Worm (Caenorhabditis elegans) whole organism, L3 larva: ENCODE data around the gene ceh-48.

Experiments
- R02D3.7 ChIP-seq: fragments of 150-350 bp; optimal IDR thresholded peaks from 2 replicates; lab custom pipeline; 2014; ENCODE audit warnings: missing biosample characterization, missing genetic modification characterization
- aly-2 ChIP-seq: fragments of 150-350 bp; optimal IDR thresholded peaks from 2 replicates; lab custom pipeline; 2014; ENCODE audit warnings: missing biosample characterization, missing genetic modification characterization
- ama-1 ChIP-seq: fragments of 150-350 bp; optimal IDR thresholded peaks from 2 replicates; lab custom pipeline; 2018
- ceh-28 ChIP-seq: fragments of 150-350 bp; optimal IDR thresholded peaks from 2 replicates; lab custom pipeline; 2014; ENCODE audit warnings: missing biosample characterization, missing genetic modification reagents, missing genetic modification characterization
- ceh-82 ChIP-seq: fragments of 150-350 bp; optimal IDR thresholded peaks from 2 replicates; lab custom pipeline; 2014; ENCODE audit warnings: missing biosample characterization, missing genetic modification characterization
- egl-27 ChIP-seq: sonication (generic microtip); optimal IDR thresholded peaks from 4 replicates; lab custom pipeline; 2017; ENCODE audit warnings: missing biosample characterization, missing genetic modification reagents, missing genetic modification characterization
- egl-5 ChIP-seq: fragments of 150-350 bp; optimal IDR thresholded peaks from 2 replicates; lab custom pipeline; 2017; ENCODE audit warnings: missing biosample characterization, missing genetic modification reagents, missing genetic modification characterization, inconsistent platforms
- elt-1 ChIP-seq: fragments of 150-350 bp; optimal IDR thresholded peaks from 2 replicates; lab custom pipeline; 2014; ENCODE audit warnings: missing biosample characterization, missing genetic modification characterization
- elt-2 ChIP-seq: sonication (generic microtip); optimal IDR thresholded peaks from 2 replicates; lab custom pipeline; 2016; ENCODE audit warnings: missing genetic modification reagents, mild to moderate bottlenecking, missing genetic modification characterization, missing compliant biosample characterization
- elt-3 ChIP-seq, 3 experiments: fragments of 150-350 bp in 1 of 3; sonication (generic microtip) in 2 of 3; optimal IDR thresholded peaks; 2 replicates in 2 of 3; 4 replicates in 1 of 3; lab custom pipeline; 2014 to 2017; ENCODE audit warnings: missing biosample characterization in 3 of 3, missing genetic modification characterization in 3 of 3
- eor-1 ChIP-seq, 2 experiments: fragments of 150-350 bp; optimal IDR thresholded peaks; 2 replicates each; lab custom pipeline; 2014 to 2018; ENCODE audit warnings: missing biosample characterization in 2 of 2, missing genetic modification characterization in 2 of 2
- fkh-10 ChIP-seq: sonication (generic microtip); optimal IDR thresholded peaks from 2 replicates; lab custom pipeline; 2017; ENCODE audit warnings: missing biosample characterization, missing genetic modification reagents, missing genetic modification characterization
- fos-1 ChIP-seq: fragments of 150-350 bp; optimal IDR thresholded peaks from 2 replicates; lab custom pipeline; 2014; ENCODE audit warnings: missing biosample characterization, missing genetic modification characterization
- hmg-11 ChIP-seq: sonication (generic microtip); optimal IDR thresholded peaks from 2 replicates; lab custom pipeline; 2016; ENCODE audit warnings: missing genetic modification characterization, missing compliant biosample characterization
- jun-1 ChIP-seq: fragments of 150-350 bp; optimal IDR thresholded peaks from 2 replicates; lab custom pipeline; 2014; ENCODE audit warnings: missing biosample characterization, missing genetic modification reagents, missing genetic modification characterization
- lin-15B ChIP-seq: fragments of 150-350 bp; optimal IDR thresholded peaks from 2 replicates; lab custom pipeline; 2014; ENCODE audit warnings: missing biosample characterization, missing genetic modification characterization
- lin-39 ChIP-seq: fragments of 150-350 bp; optimal IDR thresholded peaks from 2 replicates; lab custom pipeline; 2018; ENCODE audit warnings: missing biosample characterization, missing genetic modification reagents, missing genetic modification characterization
- lsy-12 ChIP-seq: sonication (generic microtip); optimal IDR thresholded peaks from 2 replicates; lab custom pipeline; 2016; ENCODE audit warnings: mild to moderate bottlenecking, missing genetic modification characterization, missing compliant biosample characterization
- mml-1 ChIP-seq: fragments of 150-350 bp; sonication (generic microtip); optimal IDR thresholded peaks from 3 replicates; lab custom pipeline; 2014; ENCODE audit warnings: missing biosample characterization, missing genetic modification characterization
- nfya-1 ChIP-seq: sonication (generic microtip); optimal IDR thresholded peaks from 2 replicates; lab custom pipeline; 2017; ENCODE audit warnings: missing genetic modification characterization, mild to moderate bottlenecking, missing compliant biosample characterization, antibody characterized with exemption, moderate library complexity; ENCODE audit not compliant: insufficient read depth
- nhr-12 ChIP-seq: fragments of 150-350 bp; optimal IDR thresholded peaks from 2 replicates; lab custom pipeline; 2014; ENCODE audit warnings: missing biosample characterization, missing genetic modification characterization
- nhr-23 ChIP-seq: fragments of 150-350 bp; optimal IDR thresholded peaks from 2 replicates; lab custom pipeline; 2014; ENCODE audit warnings: missing biosample characterization, missing genetic modification reagents, missing genetic modification characterization
- nhr-43 ChIP-seq: sonication (generic microtip); optimal IDR thresholded peaks from 2 replicates; lab custom pipeline; 2016; ENCODE audit warnings: mild to moderate bottlenecking, missing genetic modification characterization, missing compliant biosample characterization; ENCODE audit not compliant: poor library complexity, severe bottlenecking
- nhr-67 ChIP-seq: fragments of 150-350 bp; optimal IDR thresholded peaks from 2 replicates; lab custom pipeline; 2014; ENCODE audit warnings: missing biosample characterization, missing genetic modification characterization
- nhr-76 ChIP-seq: fragments of 150-350 bp; sonication (generic microtip); optimal IDR thresholded peaks from 5 replicates; lab custom pipeline; 2014; ENCODE audit warnings: missing biosample characterization, missing genetic modification characterization
- pha-4 ChIP-seq: fragments of 150-350 bp; optimal IDR thresholded peaks from 2 replicates; lab custom pipeline; 2014; ENCODE audit warnings: missing biosample characterization, missing genetic modification reagents, missing genetic modification characterization
- pqm-1 ChIP-seq: fragments of 150-350 bp; optimal IDR thresholded peaks from 2 replicates; lab custom pipeline; 2017; ENCODE audit warnings: missing biosample characterization, missing genetic modification characterization, inconsistent platforms
- sea-2 ChIP-seq: fragments of 150-350 bp; sonication (generic microtip); optimal IDR thresholded peaks from 4 replicates; lab custom pipeline; 2014; ENCODE audit warnings: missing biosample characterization, missing genetic modification reagents, missing genetic modification characterization
- skn-1 ChIP-seq: fragments of 150-350 bp; optimal IDR thresholded peaks from 2 replicates; lab custom pipeline; 2014; ENCODE audit warnings: missing biosample characterization, missing genetic modification characterization
- snpc-4 ChIP-seq: fragments of 150-350 bp; optimal IDR thresholded peaks from 2 replicates; lab custom pipeline; 2014; ENCODE audit warnings: missing biosample characterization, missing genetic modification characterization
- tbx-2 ChIP-seq: sonication (generic microtip); optimal IDR thresholded peaks from 2 replicates; lab custom pipeline; 2016; ENCODE audit warnings: mild to moderate bottlenecking, missing genetic modification characterization, missing compliant biosample characterization
- unc-62 ChIP-seq: fragments of 150-350 bp; sonication (generic microtip); optimal IDR thresholded peaks from 4 replicates; lab custom pipeline; 2014; ENCODE audit warnings: missing biosample characterization, missing genetic modification reagents, missing genetic modification characterization
- ztf-11 ChIP-seq: fragments of 150-350 bp; optimal IDR thresholded peaks from 2 replicates; lab custom pipeline; 2014; ENCODE audit warnings: missing biosample characterization, missing genetic modification characterization
- ztf-4 ChIP-seq: fragments of 150-350 bp; optimal IDR thresholded peaks from 2 replicates; lab custom pipeline; 2014; ENCODE audit warnings: missing biosample characterization, missing genetic modification characterization

Gene ceh-48

ce11 chrIV:6811808-6812207 lies at the start of gene ceh-48:
Gene ceh-48 (plus strand): TSS chrIV:6812108.
- TF ChIP-seq R02D3.7 (no peak), mml-1 (tag; lab: Kevin White, UChicago) (no peak), nhr-12 (tag; lab: Kevin White, UChicago) (no peak), pqm-1 (tag; lab: Kevin White, UChicago) (no peak), nhr-43 (no peak), sea-2 (GFP tag; lab: Kevin White, UChicago) (no peak), ceh-82 (no peak), elt-1 (tag; lab: Kevin White, UChicago) (no peak), aly-2 (no peak), tbx-2 (tag; lab: Kevin White, UChicago) (no peak), nfya-1 (tag; lab: Kevin White, UChicago) (no peak), elt-3 (tag; optimal IDR thresholded peaks at IDR 0.05; lab: Kevin White, UChicago) (no peak), hmg-11 (tag; lab: Kevin White, UChicago) (no peak)

DNA sequence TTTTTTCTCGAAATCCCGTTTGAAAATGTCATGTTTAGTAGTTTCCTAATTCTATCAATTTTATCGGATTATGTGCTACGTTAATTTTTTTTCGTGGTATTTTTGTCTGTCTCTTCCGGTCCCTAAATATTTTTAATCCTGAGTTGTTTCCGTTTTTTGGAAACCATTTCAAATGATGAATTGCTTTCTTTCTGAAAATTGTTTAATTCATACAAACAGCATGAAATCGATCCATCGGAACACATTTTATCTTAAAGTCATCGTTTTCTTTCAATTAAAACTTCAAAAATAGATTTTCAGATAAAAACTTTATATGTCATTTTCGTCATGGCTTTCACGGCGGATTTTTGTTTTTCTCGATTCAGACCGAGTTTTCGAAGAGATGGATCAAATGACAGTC lies 49.5 kb upstream of the ceh-48 start, which contains the start of gene spd-3:
spd-3 (plus strand) TSS at position 301 of the 400 bp plus-strand sequence.
- TF ChIP-seq nfya-1 (tag; lab: Kevin White, UChicago), result no peak
- TF ChIP-seq ztf-4 (tag; lab: Kevin White, UChicago), result no peak
- no peak for TF ChIP-seq nhr-43
- TF ChIP-seq ceh-28, result no peak
- no peak for TF ChIP-seq tbx-2 (tag; lab: Kevin White, UChicago)
- TF ChIP-seq egl-27 (tag; lab: Kevin White, UChicago), result no peak
- no peak for TF ChIP-seq ama-1 (lab: Kevin White, UChicago)
- TF ChIP-seq nhr-76, result no peak

ce11 chrIV:6767240-6767639 lies 44.7 kb upstream of the ceh-48 start:
- TF ChIP-seq nfya-1 (tag; lab: Kevin White, UChicago) (peak; percentile 80), pha-4 (tag; lab: Kevin White, UChicago) (peak; percentile 74), ztf-11 (tag; lab: Kevin White, UChicago) (no peak), fos-1 (tag; lab: Kevin White, UChicago) (no peak), R02D3.7 (no peak), fkh-10 (peak; percentile 35), pqm-1 (tag; lab: Kevin White, UChicago) (peak; percentile 65), jun-1 (peak; percentile 61), egl-5 (tag; lab: Kevin White, UChicago) (peak; percentile 43), skn-1 (tag; lab: Kevin White, UChicago) (peak; percentile 65), elt-2 (tag; lab: Kevin White, UChicago) (peak; percentile 49), tbx-2 (tag; lab: Kevin White, UChicago) (no peak), aly-2 (no peak), ceh-28 (peak; percentile 78), nhr-67 (tag; lab: Kevin White, UChicago) (no peak), lin-15B (peak; percentile 44), unc-62 (GFP tag; lab: Kevin White, UChicago) (no peak), hmg-11 (tag; lab: Kevin White, UChicago) (peak; percentile 53), lsy-12 (tag; lab: Kevin White, UChicago) (no peak), lin-39 (tag; lab: Kevin White, UChicago) (peak; percentile 29)

DNA sequence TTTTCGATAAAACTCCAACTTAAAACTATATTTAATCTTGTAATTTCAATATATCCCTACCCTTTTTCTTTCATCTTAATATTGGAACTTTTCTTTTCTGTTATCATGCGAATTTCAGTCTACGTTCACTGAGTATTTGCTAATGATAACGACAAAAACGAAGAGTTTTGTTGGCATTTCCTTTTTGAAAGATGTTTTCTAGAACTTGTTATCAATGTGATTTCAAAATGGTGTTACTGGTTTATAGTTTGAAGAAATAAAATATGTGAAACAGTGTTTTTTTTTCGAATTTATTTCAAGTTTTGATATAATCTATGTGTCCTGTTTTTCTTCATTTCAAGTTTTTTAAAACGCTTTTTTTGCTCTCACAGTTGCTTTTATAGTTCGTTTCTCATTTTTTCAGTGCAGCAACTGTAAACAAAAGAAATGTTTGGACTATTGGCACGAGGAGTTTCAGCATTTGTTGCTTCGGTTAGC lies 41.5 kb upstream of the ceh-48 start, which contains the start of gene anat-1:
anat-1 (plus strand) TSS at position 427 of the 477 bp plus-strand sequence.
- TF ChIP-seq eor-1 (tag; optimal IDR thresholded peaks at IDR 0.05; lab: Kevin White, UChicago), result no peak
- TF ChIP-seq pqm-1 (tag; lab: Kevin White, UChicago), result no peak
- TF ChIP-seq elt-2 (tag; lab: Kevin White, UChicago), result peak; percentile 51

DNA sequence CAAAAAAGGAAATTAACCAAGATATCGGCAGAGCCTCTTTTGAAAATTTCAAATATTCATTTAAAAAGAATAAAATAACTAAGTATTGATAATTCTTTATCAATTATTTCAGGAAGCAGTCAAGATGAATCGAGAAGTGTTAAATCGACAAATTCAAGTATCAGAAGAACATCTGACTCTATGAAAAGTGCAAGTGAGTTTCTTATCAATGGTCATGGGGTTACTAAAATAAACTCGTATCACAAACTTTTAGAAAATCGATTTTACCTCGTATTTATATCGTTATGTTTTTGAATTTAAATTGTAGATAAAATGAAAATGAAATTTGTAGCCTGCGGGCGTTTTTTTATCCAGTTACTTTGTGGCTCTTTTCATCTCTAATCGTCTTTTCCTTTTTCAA lies 40.4 kb upstream of the ceh-48 start:
- TF ChIP-seq tbx-2 (tag; lab: Kevin White, UChicago), result no peak
- TF ChIP-seq ztf-4 (tag; lab: Kevin White, UChicago), result no peak
- peak; percentile 77 for TF ChIP-seq pqm-1 (tag; lab: Kevin White, UChicago)
- no peak for TF ChIP-seq egl-5 (tag; lab: Kevin White, UChicago)
- no peak for TF ChIP-seq nhr-76
- TF ChIP-seq nhr-23, result no peak
- TF ChIP-seq snpc-4, result no peak
- no peak for TF ChIP-seq ceh-82
- TF ChIP-seq ceh-28, result peak; percentile 12
- TF ChIP-seq egl-27 (tag; lab: Kevin White, UChicago), result no peak
- peak; percentile 67 for TF ChIP-seq elt-2 (tag; lab: Kevin White, UChicago)
- peak; percentile 45 for TF ChIP-seq pha-4 (tag; lab: Kevin White, UChicago)
- TF ChIP-seq eor-1 (tag; optimal IDR thresholded peaks at IDR 0.05; lab: Kevin White, UChicago), result no peak
